Worm (Caenorhabditis elegans): Measurements from ENCODE around the gene gst-17.
A peak's percentile ranks its signal among the peaks of the same experiment; 100 is the strongest.

ce11 chrII:13668844-13669441 lies 38.4 kb upstream of the gst-17 start, which contains the start of gene C31C9.7:
- TF ChIP-seq B0019.2 (GFP tag; conservative IDR thresholded peaks at IDR 0.05) (0 out of 2 replicates have a peak, but pooled peaks have one; percentile 25), nhr-179 (tag; optimal IDR thresholded peaks at IDR 0.05) (no peak)
